Worm (Caenorhabditis elegans) whole organism, L1 larva: Measurements from ENCODE around the gene cyb-2.1.

Experiments used
- C04F5.9 ChIP-seq: sonication (generic microtip); optimal IDR thresholded peaks from 2 replicates; lab custom pipeline; 2016; ENCODE audit warnings: missing genetic modification characterization, missing compliant biosample characterization
- lin-15B ChIP-seq: fragments of 150-350 bp; sonication (generic microtip); optimal IDR thresholded peaks from 3 replicates; lab custom pipeline; 2014; ENCODE audit warnings: missing biosample characterization, missing genetic modification characterization
- lir-3 ChIP-seq: sonication (generic microtip); optimal IDR thresholded peaks from 2 replicates; lab custom pipeline; 2016; ENCODE audit warnings: mild to moderate bottlenecking, missing genetic modification characterization, moderate library complexity, missing compliant biosample characterization; ENCODE audit not compliant: poor library complexity
- nhr-76 ChIP-seq: sonication (generic microtip); optimal IDR thresholded peaks from 2 replicates; lab custom pipeline; 2017; ENCODE audit warnings: missing biosample characterization, missing genetic modification characterization
- nhr-90 ChIP-seq: sonication (generic microtip); optimal IDR thresholded peaks from 2 replicates; lab custom pipeline; 2016; ENCODE audit warnings: mild to moderate bottlenecking, missing genetic modification characterization, missing compliant biosample characterization; ENCODE audit not compliant: poor library complexity
- snpc-4 ChIP-seq: fragments of 150-350 bp; optimal IDR thresholded peaks from 2 replicates; lab custom pipeline; 2014; ENCODE audit warnings: missing biosample characterization, missing genetic modification characterization
- unc-130 ChIP-seq: fragments of 150-350 bp; optimal IDR thresholded peaks from 2 replicates; lab custom pipeline; 2017; ENCODE audit warnings: missing biosample characterization, missing genetic modification characterization, inconsistent platforms

- TF ChIP-seq nhr-90 (tag; lab: Kevin White, UChicago) (no peak), nhr-76 (tag; lab: Kevin White, UChicago) (no peak), lin-15B (tag; lab: Kevin White, UChicago) (no peak), lir-3 (tag; lab: Kevin White, UChicago) (no peak), C04F5.9 (tag; lab: Kevin White, UChicago) (no peak), unc-130 (no peak), snpc-4 (tag; lab: Kevin White, UChicago) (no peak)
These were observed 36.5 kb downstream of the cyb-2.1 start, which contains the start of gene alh-3 for ce11 chrIV:11022303-11022702.
